Worm (Caenorhabditis elegans) whole organism, L4/young adult: ENCODE results near the gene F26D11.2.

ENCODE experiments used
- W03F9.2 ChIP-seq: fragments of 150-350 bp; optimal IDR thresholded peaks from 2 replicates; lab custom pipeline; 2014; ENCODE audit warnings: missing biosample characterization, missing genetic modification characterization
- him-1 ChIP-seq: sonication (generic microtip); optimal IDR thresholded peaks from 2 replicates; lab custom pipeline; 2016; ENCODE audit warnings: missing genotype, missing genetic modification reagents, missing genetic modification characterization, missing compliant biosample characterization

ce11 chrV:8007460-8008292 is 48.6 kb downstream of the F26D11.2 start, which contains the start of gene Y97E10AR.3:
- no peak for TF ChIP-seq W03F9.2 (tag; lab: Kevin White, UChicago)
- TF ChIP-seq him-1 = no peak
